Worm (Caenorhabditis elegans) whole organism, L3 larva: ENCODE results near the gene Y57G7A.6.

Experiments used
- R02D3.7 ChIP-seq: fragments of 150-350 bp; optimal IDR thresholded peaks from 2 replicates; lab custom pipeline; 2014; ENCODE audit warnings: missing biosample characterization, missing genetic modification characterization
- ZK546.5 ChIP-seq: sonication (generic microtip); optimal IDR thresholded peaks from 2 replicates; lab custom pipeline; 2017; ENCODE audit warnings: missing biosample characterization, missing genetic modification characterization
- aly-2 ChIP-seq: fragments of 150-350 bp; optimal IDR thresholded peaks from 2 replicates; lab custom pipeline; 2014; ENCODE audit warnings: missing biosample characterization, missing genetic modification characterization
- ama-1 ChIP-seq: fragments of 150-350 bp; optimal IDR thresholded peaks from 2 replicates; lab custom pipeline; 2018
- ceh-16 ChIP-seq: sonication (generic microtip); optimal IDR thresholded peaks from 2 replicates; lab custom pipeline; 2017; ENCODE audit warnings: missing biosample characterization, missing genetic modification characterization
- ceh-28 ChIP-seq: fragments of 150-350 bp; optimal IDR thresholded peaks from 2 replicates; lab custom pipeline; 2014; ENCODE audit warnings: missing biosample characterization, missing genetic modification reagents, missing genetic modification characterization
- ceh-82 ChIP-seq: fragments of 150-350 bp; optimal IDR thresholded peaks from 2 replicates; lab custom pipeline; 2014; ENCODE audit warnings: missing biosample characterization, missing genetic modification characterization
- ceh-9 ChIP-seq: sonication (generic microtip); optimal IDR thresholded peaks from 2 replicates; lab custom pipeline; 2018; ENCODE audit warnings: missing biosample characterization, missing genetic modification characterization
- daf-12 ChIP-seq: fragments of 150-350 bp; optimal IDR thresholded peaks from 2 replicates; lab custom pipeline; 2014; ENCODE audit warnings: missing biosample characterization, missing genetic modification reagents, missing genetic modification characterization
- egl-27 ChIP-seq: sonication (generic microtip); optimal IDR thresholded peaks from 4 replicates; lab custom pipeline; 2017; ENCODE audit warnings: missing biosample characterization, missing genetic modification reagents, missing genetic modification characterization
- egl-5 ChIP-seq: fragments of 150-350 bp; optimal IDR thresholded peaks from 2 replicates; lab custom pipeline; 2017; ENCODE audit warnings: missing biosample characterization, missing genetic modification reagents, missing genetic modification characterization, inconsistent platforms
- elt-1 ChIP-seq: fragments of 150-350 bp; optimal IDR thresholded peaks from 2 replicates; lab custom pipeline; 2014; ENCODE audit warnings: missing biosample characterization, missing genetic modification characterization
- elt-2 ChIP-seq: sonication (generic microtip); optimal IDR thresholded peaks from 2 replicates; lab custom pipeline; 2016; ENCODE audit warnings: missing genetic modification reagents, mild to moderate bottlenecking, missing genetic modification characterization, missing compliant biosample characterization
- elt-3 ChIP-seq, 3 experiments: fragments of 150-350 bp in 1 of 3; sonication (generic microtip) in 2 of 3; optimal IDR thresholded peaks; 2 replicates in 2 of 3; 4 replicates in 1 of 3; lab custom pipeline; 2014 to 2017; ENCODE audit warnings: missing biosample characterization in 3 of 3, missing genetic modification characterization in 3 of 3
- eor-1 ChIP-seq, 2 experiments: fragments of 150-350 bp; optimal IDR thresholded peaks; 2 replicates each; lab custom pipeline; 2014 to 2018; ENCODE audit warnings: missing biosample characterization in 2 of 2, missing genetic modification characterization in 2 of 2
- fkh-10 ChIP-seq: sonication (generic microtip); optimal IDR thresholded peaks from 2 replicates; lab custom pipeline; 2017; ENCODE audit warnings: missing biosample characterization, missing genetic modification reagents, missing genetic modification characterization
- fkh-2 ChIP-seq: fragments of 150-350 bp; optimal IDR thresholded peaks from 2 replicates; lab custom pipeline; 2014; ENCODE audit warnings: missing biosample characterization, missing genetic modification reagents, missing genetic modification characterization
- fos-1 ChIP-seq: fragments of 150-350 bp; optimal IDR thresholded peaks from 2 replicates; lab custom pipeline; 2014; ENCODE audit warnings: missing biosample characterization, missing genetic modification characterization
- hmg-11 ChIP-seq: sonication (generic microtip); optimal IDR thresholded peaks from 2 replicates; lab custom pipeline; 2016; ENCODE audit warnings: missing genetic modification characterization, missing compliant biosample characterization
- jun-1 ChIP-seq: fragments of 150-350 bp; optimal IDR thresholded peaks from 2 replicates; lab custom pipeline; 2014; ENCODE audit warnings: missing biosample characterization, missing genetic modification reagents, missing genetic modification characterization
- lin-15B ChIP-seq: fragments of 150-350 bp; optimal IDR thresholded peaks from 2 replicates; lab custom pipeline; 2014; ENCODE audit warnings: missing biosample characterization, missing genetic modification characterization
- lin-39 ChIP-seq: fragments of 150-350 bp; optimal IDR thresholded peaks from 2 replicates; lab custom pipeline; 2018; ENCODE audit warnings: missing biosample characterization, missing genetic modification reagents, missing genetic modification characterization
- lsy-12 ChIP-seq: sonication (generic microtip); optimal IDR thresholded peaks from 2 replicates; lab custom pipeline; 2016; ENCODE audit warnings: mild to moderate bottlenecking, missing genetic modification characterization, missing compliant biosample characterization
- mdl-1 ChIP-seq: fragments of 150-350 bp; optimal IDR thresholded peaks from 2 replicates; lab custom pipeline; 2014; ENCODE audit warnings: missing biosample characterization, missing genetic modification characterization
- mml-1 ChIP-seq: fragments of 150-350 bp; sonication (generic microtip); optimal IDR thresholded peaks from 3 replicates; lab custom pipeline; 2014; ENCODE audit warnings: missing biosample characterization, missing genetic modification characterization
- nfya-1 ChIP-seq: sonication (generic microtip); optimal IDR thresholded peaks from 2 replicates; lab custom pipeline; 2017; ENCODE audit warnings: missing genetic modification characterization, mild to moderate bottlenecking, missing compliant biosample characterization, antibody characterized with exemption, moderate library complexity; ENCODE audit not compliant: insufficient read depth
- nhr-11 ChIP-seq: fragments of 150-350 bp; optimal IDR thresholded peaks from 2 replicates; lab custom pipeline; 2014; ENCODE audit warnings: missing biosample characterization, missing genetic modification characterization
- nhr-12 ChIP-seq: fragments of 150-350 bp; optimal IDR thresholded peaks from 2 replicates; lab custom pipeline; 2014; ENCODE audit warnings: missing biosample characterization, missing genetic modification characterization
- nhr-23 ChIP-seq: fragments of 150-350 bp; optimal IDR thresholded peaks from 2 replicates; lab custom pipeline; 2014; ENCODE audit warnings: missing biosample characterization, missing genetic modification reagents, missing genetic modification characterization
- nhr-237 ChIP-seq: fragments of 150-350 bp; optimal IDR thresholded peaks from 2 replicates; lab custom pipeline; 2014; ENCODE audit warnings: missing biosample characterization, missing genetic modification characterization
- nhr-25 ChIP-seq: sonication (generic microtip); optimal IDR thresholded peaks from 2 replicates; lab custom pipeline; 2017; ENCODE audit warnings: missing biosample characterization, missing genetic modification characterization
- nhr-28 ChIP-seq: fragments of 150-350 bp; optimal IDR thresholded peaks from 2 replicates; lab custom pipeline; 2014; ENCODE audit warnings: missing biosample characterization, missing genetic modification characterization
- nhr-43 ChIP-seq: sonication (generic microtip); optimal IDR thresholded peaks from 2 replicates; lab custom pipeline; 2016; ENCODE audit warnings: mild to moderate bottlenecking, missing genetic modification characterization, missing compliant biosample characterization; ENCODE audit not compliant: poor library complexity, severe bottlenecking
- nhr-67 ChIP-seq: fragments of 150-350 bp; optimal IDR thresholded peaks from 2 replicates; lab custom pipeline; 2014; ENCODE audit warnings: missing biosample characterization, missing genetic modification characterization
- nhr-76 ChIP-seq: fragments of 150-350 bp; sonication (generic microtip); optimal IDR thresholded peaks from 5 replicates; lab custom pipeline; 2014; ENCODE audit warnings: missing biosample characterization, missing genetic modification characterization
- nhr-77 ChIP-seq: fragments of 150-350 bp; optimal IDR thresholded peaks from 2 replicates; lab custom pipeline; 2014; ENCODE audit warnings: missing biosample characterization, missing genetic modification characterization
- pha-4 ChIP-seq: fragments of 150-350 bp; optimal IDR thresholded peaks from 2 replicates; lab custom pipeline; 2014; ENCODE audit warnings: missing biosample characterization, missing genetic modification reagents, missing genetic modification characterization
- pqm-1 ChIP-seq: fragments of 150-350 bp; optimal IDR thresholded peaks from 2 replicates; lab custom pipeline; 2017; ENCODE audit warnings: missing biosample characterization, missing genetic modification characterization, inconsistent platforms
- sea-2 ChIP-seq: fragments of 150-350 bp; sonication (generic microtip); optimal IDR thresholded peaks from 4 replicates; lab custom pipeline; 2014; ENCODE audit warnings: missing biosample characterization, missing genetic modification reagents, missing genetic modification characterization
- skn-1 ChIP-seq: fragments of 150-350 bp; optimal IDR thresholded peaks from 2 replicates; lab custom pipeline; 2014; ENCODE audit warnings: missing biosample characterization, missing genetic modification characterization
- snpc-4 ChIP-seq: fragments of 150-350 bp; optimal IDR thresholded peaks from 2 replicates; lab custom pipeline; 2014; ENCODE audit warnings: missing biosample characterization, missing genetic modification characterization
- tbx-2 ChIP-seq: sonication (generic microtip); optimal IDR thresholded peaks from 2 replicates; lab custom pipeline; 2016; ENCODE audit warnings: mild to moderate bottlenecking, missing genetic modification characterization, missing compliant biosample characterization
- unc-39 ChIP-seq: sonication (generic microtip); optimal IDR thresholded peaks from 4 replicates; lab custom pipeline; 2017; ENCODE audit warnings: missing biosample characterization, missing genetic modification characterization
- unc-62 ChIP-seq: fragments of 150-350 bp; sonication (generic microtip); optimal IDR thresholded peaks from 4 replicates; lab custom pipeline; 2014; ENCODE audit warnings: missing biosample characterization, missing genetic modification reagents, missing genetic modification characterization
- zag-1 ChIP-seq: fragments of 150-350 bp; optimal IDR thresholded peaks from 2 replicates; lab custom pipeline; 2014; ENCODE audit warnings: missing biosample characterization, missing genetic modification characterization
- ztf-11 ChIP-seq: fragments of 150-350 bp; optimal IDR thresholded peaks from 2 replicates; lab custom pipeline; 2014; ENCODE audit warnings: missing biosample characterization, missing genetic modification characterization
- ztf-4 ChIP-seq: fragments of 150-350 bp; optimal IDR thresholded peaks from 2 replicates; lab custom pipeline; 2014; ENCODE audit warnings: missing biosample characterization, missing genetic modification characterization

Y57G7A.6 gene

DNA sequence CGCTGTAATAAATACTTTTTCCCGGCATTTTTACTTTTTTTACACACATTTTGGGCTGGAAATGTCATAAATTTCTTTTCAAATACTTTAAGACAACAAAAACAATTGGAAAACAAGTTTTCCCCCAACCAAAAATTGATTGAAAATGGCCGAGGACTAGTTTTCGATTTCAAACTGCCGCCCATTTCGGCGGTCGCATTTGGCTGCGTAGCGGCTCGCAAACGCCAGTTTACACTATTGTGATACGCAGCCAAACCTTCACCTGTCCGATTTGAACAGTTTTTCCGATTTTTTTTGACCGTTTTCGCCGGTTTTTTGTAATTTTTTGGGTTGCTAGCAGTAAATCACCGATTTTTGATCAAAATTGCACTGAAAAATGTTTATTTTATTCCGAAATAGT lies 35.0 kb upstream of the Y57G7A.6 start:
- TF ChIP-seq jun-1 (peak; percentile 93), ZK546.5 (peak; percentile 98), egl-5 (tag; lab: Kevin White, UChicago) (peak; percentile 86), skn-1 (tag; lab: Kevin White, UChicago) (peak; percentile 84), sea-2 (no peak), ceh-82 (tag; lab: Kevin White, UChicago) (peak; percentile 83), nhr-237 (tag; lab: Kevin White, UChicago) (no peak), hmg-11 (peak; percentile 61), nhr-43 (tag; lab: Kevin White, UChicago) (peak; percentile 94), nhr-67 (no peak), ztf-4 (peak; percentile 23), elt-3 (tag; optimal IDR thresholded peaks at IDR 0.05; lab: Kevin White, UChicago) (peak in 2 of 3 experiments; percentile 32 to 93), lsy-12 (tag; lab: Kevin White, UChicago) (peak; percentile 100), ama-1 (lab: Kevin White, UChicago) (peak; percentile 85), pqm-1 (tag; lab: Kevin White, UChicago) (peak; percentile 50), pha-4 (tag; lab: Kevin White, UChicago) (peak; percentile 98), elt-1 (peak; percentile 91), nhr-77 (tag; lab: Kevin White, UChicago) (peak; percentile 75), unc-62 (peak; percentile 78), aly-2 (peak; percentile 80), fos-1 (tag; lab: Kevin White, UChicago) (peak; percentile 85), nhr-28 (tag; lab: Kevin White, UChicago) (peak; percentile 13), zag-1 (tag; lab: Kevin White, UChicago) (no peak), ceh-9 (tag; lab: Kevin White, UChicago) (no peak), nhr-23 (tag; lab: Kevin White, UChicago) (peak; percentile 99), daf-12 (no peak), lin-39 (tag; lab: Kevin White, UChicago) (peak; percentile 95), fkh-2 (tag; lab: Kevin White, UChicago) (no peak), unc-39 (tag; lab: Kevin White, UChicago) (no peak), eor-1 (tag; optimal IDR thresholded peaks at IDR 0.05; lab: Kevin White, UChicago) (no peak), nhr-76 (tag; lab: Kevin White, UChicago) (no peak), egl-27 (peak; percentile 66), ztf-11 (tag; lab: Kevin White, UChicago) (no peak), fkh-10 (GFP tag; lab: Kevin White, UChicago) (peak; percentile 77), tbx-2 (tag; lab: Kevin White, UChicago) (peak; percentile 81), nfya-1 (peak; percentile 96), ceh-28 (tag; lab: Kevin White, UChicago) (peak; percentile 85), mdl-1 (tag; lab: Kevin White, UChicago) (no peak), nhr-11 (tag; lab: Kevin White, UChicago) (peak; percentile 79), ceh-16 (tag; lab: Kevin White, UChicago) (peak; percentile 15), elt-2 (peak; percentile 91), lin-15B (tag; lab: Kevin White, UChicago) (peak; percentile 97), nhr-12 (tag; lab: Kevin White, UChicago) (no peak), mml-1 (tag; lab: Kevin White, UChicago) (no peak), nhr-25 (tag; lab: Kevin White, UChicago) (peak; percentile 99), snpc-4 (peak; percentile 83), R02D3.7 (tag; lab: Kevin White, UChicago) (peak; percentile 89)
